Worm (Caenorhabditis elegans): ENCODE measurements around the gene Y39G8B.13.

Gene Y39G8B.13

DNA sequence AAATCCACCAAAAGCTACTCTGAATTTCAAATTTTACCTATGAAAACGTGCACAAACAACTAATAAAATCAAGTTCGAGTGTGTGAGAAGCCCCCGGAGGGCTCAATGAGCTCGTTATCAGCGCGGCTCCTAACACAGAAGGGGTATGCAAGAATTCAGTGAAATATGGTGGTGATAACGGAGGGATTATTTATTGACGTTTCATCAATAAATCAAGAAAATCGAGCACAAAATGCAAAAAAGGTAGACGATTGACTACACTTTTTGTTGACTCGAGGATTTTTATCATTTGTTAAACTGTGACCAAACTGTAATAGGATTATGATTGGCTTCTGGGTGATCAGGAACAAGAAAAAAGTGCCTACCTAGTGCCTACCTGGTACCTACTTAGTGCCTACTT lies 25.4 kb downstream of the Y39G8B.13 start, which contains the start of gene zip-3 (continued):
- TF ChIP-seq rbr-2 (tag; optimal IDR thresholded peaks at IDR 0.05) (no peak), daf-19 (GFP tag; conservative IDR thresholded peaks at IDR 0.05) (no peak), ceh-20 (GFP tag; IDR thresholded peaks at IDR 0.05) (no peak), nhr-10 (tag; optimal IDR thresholded peaks at IDR 0.05) (no peak), F49E8.2 (tag; optimal IDR thresholded peaks at IDR 0.05; ENCODE audit: borderline replicate concordance) (no peak), spr-3 (GFP tag; optimal IDR thresholded peaks at IDR 0.05) (no peak), T20F7.1 (GFP tag; optimal IDR thresholded peaks at IDR 0.05) (no peak), F44E2.7 (GFP tag; IDR thresholded peaks at IDR 0.05) (no peak), spr-1 (tag; optimal IDR thresholded peaks at IDR 0.05) (no peak), madf-9 (GFP tag; conservative IDR thresholded peaks at IDR 0.05) (no peak), snpc-4 (tag; optimal IDR thresholded peaks at IDR 0.05) (no peak), zag-1 (tag; optimal IDR thresholded peaks at IDR 0.05) (no peak), ceh-62 (tag; optimal IDR thresholded peaks at IDR 0.05) (no peak), F37D6.2 (tag; optimal IDR thresholded peaks at IDR 0.05) (no peak), arid-1 (GFP tag; conservative IDR thresholded peaks at IDR 0.05) (no peak), skn-1 (tag; optimal IDR thresholded peaks at IDR 0.05) (no peak), duxl-1 (tag; optimal IDR thresholded peaks at IDR 0.05; ENCODE audit: poor library complexity) (no peak), cey-2 (tag; optimal IDR thresholded peaks at IDR 0.05; ENCODE audit: borderline replicate concordance, insufficient read depth) (no peak), ZK546.5 (tag; optimal IDR thresholded peaks at IDR 0.05) (no peak), nhr-48 (tag; optimal IDR thresholded peaks at IDR 0.05) (peak; percentile 0), set-16 (GFP tag; IDR thresholded peaks at IDR 0.05) (no peak), R02D3.7 (tag; optimal IDR thresholded peaks at IDR 0.05) (no peak), nhr-77 (tag; optimal IDR thresholded peaks at IDR 0.05) (peak; percentile 45), daf-16 (GFP tag; optimal IDR thresholded peaks at IDR 0.05) (no peak), daf-16 (tag; optimal IDR thresholded peaks at IDR 0.05) (peak; percentile 61), php-3 (GFP tag; IDR thresholded peaks at IDR 0.05) (peak; percentile 62; the same call in 1 of the 2 replicates), hif-1 (tag; optimal IDR thresholded peaks at IDR 0.05) (no peak), dmd-6 (GFP tag; IDR thresholded peaks at IDR 0.05) (peak; percentile 77), nhr-76 (tag; optimal IDR thresholded peaks at IDR 0.05) (no peak), dve-1 (tag; optimal IDR thresholded peaks at IDR 0.05; ENCODE audit: insufficient read depth) (peak; percentile 64), unc-62 (GFP tag; optimal IDR thresholded peaks at IDR 0.05 in 1 of 2) (no peak), unc-62 (tag; optimal IDR thresholded peaks at IDR 0.05) (no peak), lin-29 (GFP tag; IDR thresholded peaks at IDR 0.05) (no peak), Y105C5A.15 (GFP tag; IDR thresholded peaks at IDR 0.05) (no peak), lin-1 (GFP tag; IDR thresholded peaks at IDR 0.05) (no peak), hlh-11 (tag; optimal IDR thresholded peaks at IDR 0.05) (peak; percentile 64), zip-2 (tag; optimal IDR thresholded peaks at IDR 0.05) (no peak), lin-13 (GFP tag; optimal IDR thresholded peaks at IDR 0.05) (no peak), Y5F2A.4 (GFP tag; optimal IDR thresholded peaks at IDR 0.05) (no peak), dmd-8 (GFP tag; IDR thresholded peaks at IDR 0.05) (no peak), mxl-3 (GFP tag; optimal IDR thresholded peaks at IDR 0.05) (no peak)

DNA sequence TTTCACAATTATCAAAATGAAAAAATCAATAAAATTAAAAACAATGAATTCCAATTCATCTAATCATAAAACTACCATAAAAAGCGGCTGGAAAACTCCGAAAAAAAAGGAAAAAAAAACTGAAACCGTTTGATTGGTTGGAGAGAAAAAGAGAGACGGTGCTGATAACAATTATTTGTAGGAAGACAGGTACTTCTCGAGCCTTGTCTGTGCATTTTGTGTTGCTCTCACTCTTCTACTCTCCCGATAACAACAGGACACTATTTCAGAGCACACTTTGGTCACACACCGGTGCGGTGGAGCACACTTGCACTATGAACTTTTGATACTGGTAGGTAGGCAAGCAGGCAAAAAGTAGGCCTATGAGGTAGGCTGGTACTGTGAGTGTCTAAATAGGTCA lies 26.3 kb downstream of the Y39G8B.13 start:
- TF ChIP-seq jun-1 (tag; optimal IDR thresholded peaks at IDR 0.05) (no peak), hmg-1.1 (GFP tag; IDR thresholded peaks at IDR 0.05) (no peak), mxl-2 (GFP tag; conservative IDR thresholded peaks at IDR 0.05) (no peak), nhr-102 (tag; optimal IDR thresholded peaks at IDR 0.05) (peak; percentile 90), nhr-111 (GFP tag; optimal IDR thresholded peaks at IDR 0.05) (no peak), ceh-62 (tag; optimal IDR thresholded peaks at IDR 0.05) (no peak), ZK546.5 (tag; optimal IDR thresholded peaks at IDR 0.05) (no peak), lin-29 (GFP tag; IDR thresholded peaks at IDR 0.05) (no peak), nhr-76 (tag; optimal IDR thresholded peaks at IDR 0.05) (no peak), dve-1 (tag; optimal IDR thresholded peaks at IDR 0.05; ENCODE audit: insufficient read depth) (peak; percentile 76), ceh-44 (GFP tag; IDR thresholded peaks at IDR 0.05) (no peak), nhr-25 (tag; optimal IDR thresholded peaks at IDR 0.05; ENCODE audit: borderline replicate concordance, insufficient read depth) (no peak), lir-3 (tag; optimal IDR thresholded peaks at IDR 0.05) (no peak), fos-1 (tag; optimal IDR thresholded peaks at IDR 0.05) (no peak), unc-39 (tag; optimal IDR thresholded peaks at IDR 0.05) (no peak), lin-38 (GFP tag; IDR thresholded peaks at IDR 0.05) (peak; percentile 69), zip-11 (GFP tag; IDR thresholded peaks at IDR 0.05) (no peak), lin-1 (GFP tag; IDR thresholded peaks at IDR 0.05) (peak; percentile 41; the same call in 1 of the 2 replicates)
